Fruit fly (Drosophila melanogaster): ENCODE measurements around the gene CG9072.
A peak's percentile ranks its signal among the peaks of the same experiment; 100 is the strongest.

CG9072 gene

DNA sequence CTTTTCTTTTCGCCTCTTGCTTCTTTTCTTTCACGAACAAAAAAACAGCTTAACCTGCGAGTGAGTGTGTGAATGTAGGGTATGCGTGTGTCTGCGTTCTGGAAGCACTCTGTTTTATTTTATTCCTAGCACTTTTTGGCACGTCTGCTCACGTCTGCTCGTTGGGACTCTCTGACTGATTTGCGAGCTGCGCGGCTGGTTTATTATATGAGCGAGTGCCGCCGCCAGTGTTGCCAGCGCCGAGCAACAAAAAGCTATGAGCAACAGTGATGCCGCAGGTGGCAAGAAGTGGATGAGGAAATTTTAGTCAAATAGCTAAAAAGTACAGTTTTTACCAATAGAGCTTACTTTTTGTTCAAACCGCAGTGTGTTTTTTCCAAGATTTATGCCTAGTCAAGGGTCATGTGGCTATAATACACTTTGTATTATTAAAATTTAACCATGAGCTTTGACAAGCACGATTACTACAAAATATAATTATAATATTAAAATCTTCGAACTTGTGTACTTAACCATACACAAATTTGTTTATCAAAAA lies 19.7 kb downstream of the CG9072 start, which contains the start of gene Lsd-2:
Lsd-2 (minus strand) TSS at position 183 of the 538 bp plus-strand sequence.
- TF ChIP-seq CG3847 (GFP tag; IDR thresholded peaks at IDR 0.05) = 0 out of 2 replicates have a peak, but pooled peaks have one; percentile 11
- no peak for TF ChIP-seq sqz (GFP tag; optimal IDR thresholded peaks at IDR 0.05)
- no peak for TF ChIP-seq CG1832 (GFP tag; optimal IDR thresholded peaks at IDR 0.05)
- no peak for TF ChIP-seq dmrt99B (tag; optimal IDR thresholded peaks at IDR 0.05)
- no peak for TF ChIP-seq dysf (GFP tag; IDR thresholded peaks at IDR 0.05)
- peak; percentile 74 for TF ChIP-seq CG12769 (tag; optimal IDR thresholded peaks at IDR 0.05)
- TF ChIP-seq NfI (GFP tag; optimal IDR thresholded peaks at IDR 0.05) = peak; percentile 0
- TF ChIP-seq Tbp (GFP tag; optimal IDR thresholded peaks at IDR 0.05) = no peak
- no peak for TF ChIP-seq gfzf (GFP tag; optimal IDR thresholded peaks at IDR 0.05)
- TF ChIP-seq ato (GFP tag; IDR thresholded peaks at IDR 0.05; ENCODE audit: partially characterized antibody) = no peak
- TF ChIP-seq CG15269 (tag; optimal IDR thresholded peaks at IDR 0.05) = peak; percentile 31
- TF ChIP-seq ATbp (GFP tag; optimal IDR thresholded peaks at IDR 0.05) = no peak
- TF ChIP-seq CG33213 (GFP tag; optimal IDR thresholded peaks at IDR 0.05) = peak; percentile 14
- no peak for TF ChIP-seq CG17612 (GFP tag; IDR thresholded peaks at IDR 0.05)
- peak; percentile 29 for TF ChIP-seq CG8089 (GFP tag; optimal IDR thresholded peaks at IDR 0.05)
- no peak for TF ChIP-seq unc-4 (GFP tag; IDR thresholded peaks at IDR 0.05; ENCODE audit: partially characterized antibody)
- no peak for TF ChIP-seq pan (optimal IDR thresholded peaks at IDR 0.05)
- TF ChIP-seq pan (GFP tag; optimal IDR thresholded peaks at IDR 0.05 in 1 of 2, IDR thresholded peaks at IDR 0.05 in 1 of 2) = peak in 1 of 2 experiments; percentile 46
- no peak; the same call in 2 of the 3 replicates for TF ChIP-seq CG11456 (GFP tag; IDR thresholded peaks at IDR 0.05)
- no peak for TF ChIP-seq nmo (GFP tag; optimal IDR thresholded peaks at IDR 0.05)
- TF ChIP-seq NFAT (GFP tag; IDR thresholded peaks at IDR 0.05) = peak; percentile 48; the same call in 1 of the 2 replicates
- peak; percentile 29 for TF ChIP-seq CG15696 (tag; optimal IDR thresholded peaks at IDR 0.05)
- TF ChIP-seq sim (GFP tag; IDR thresholded peaks at IDR 0.05) = no peak
- no peak for TF ChIP-seq Dp (GFP tag; optimal IDR thresholded peaks at IDR 0.05)
- TF ChIP-seq CG3163 (GFP tag; optimal IDR thresholded peaks at IDR 0.05) = peak; percentile 61
- TF ChIP-seq usp (GFP tag; optimal IDR thresholded peaks at IDR 0.05) = no peak
- peak; percentile 15 for TF ChIP-seq shn (GFP tag; optimal IDR thresholded peaks at IDR 0.05)
- no peak for TF ChIP-seq CG6175 (GFP tag; IDR thresholded peaks at IDR 0.05)
- TF ChIP-seq CG7987 (GFP tag; optimal IDR thresholded peaks at IDR 0.05) = no peak
- peak; percentile 46; the same call in 1 of the 2 replicates for TF ChIP-seq amos (GFP tag; IDR thresholded peaks at IDR 0.05; ENCODE audit: partially characterized antibody)
- no peak for TF ChIP-seq bcd (GFP tag; optimal IDR thresholded peaks at IDR 0.05)
- TF ChIP-seq rib (GFP tag; IDR thresholded peaks at IDR 0.05) = 0 out of 2 replicates have a peak, but pooled peaks have one; percentile 37
- TF ChIP-seq CoRest (tag; optimal IDR thresholded peaks at IDR 0.05) = peak; percentile 43
- TF ChIP-seq CG1603 (tag; optimal IDR thresholded peaks at IDR 0.05) = peak; percentile 20
- TF ChIP-seq CG12071 (GFP tag; optimal IDR thresholded peaks at IDR 0.05) = peak; percentile 45
- 0 out of 2 replicates have a peak, but pooled peaks have one; percentile 6 for TF ChIP-seq ara (GFP tag; IDR thresholded peaks at IDR 0.05)
- peak; percentile 10 for TF ChIP-seq CG7556 (GFP tag; optimal IDR thresholded peaks at IDR 0.05)
- no peak for TF ChIP-seq HLH4C (GFP tag; IDR thresholded peaks at IDR 0.05; ENCODE audit: partially characterized antibody)
- no peak for TF ChIP-seq tna (GFP tag; IDR thresholded peaks at IDR 0.05; ENCODE audit: partially characterized antibody)
- no peak for TF ChIP-seq Myb (GFP tag; optimal IDR thresholded peaks at IDR 0.05)
- no peak for TF ChIP-seq Mes4 (GFP tag; optimal IDR thresholded peaks at IDR 0.05)
- TF ChIP-seq CG11560 (tag; IDR thresholded peaks at IDR 0.05) = no peak
- TF ChIP-seq sc (optimal IDR thresholded peaks at IDR 0.05) = no peak
- TF ChIP-seq sc (GFP tag; optimal IDR thresholded peaks at IDR 0.05) = no peak
- no peak for TF ChIP-seq CG8290 (GFP tag; optimal IDR thresholded peaks at IDR 0.05)
- peak in 1 of 2 experiments; percentile 77 for TF ChIP-seq CG8290 (tag; optimal IDR thresholded peaks at IDR 0.05)
- no peak for TF ChIP-seq D (optimal IDR thresholded peaks at IDR 0.05)
- TF ChIP-seq D (GFP tag; optimal IDR thresholded peaks at IDR 0.05) = no peak
- no peak for TF ChIP-seq CG4424 (GFP tag; optimal IDR thresholded peaks at IDR 0.05)
- TF ChIP-seq CG4360 (GFP tag; IDR thresholded peaks at IDR 0.05) = no peak
- no peak for TF ChIP-seq Atf6 (GFP tag; IDR thresholded peaks at IDR 0.05)

Data from whole organism, embryonic.